Worm (Caenorhabditis elegans) whole organism, L4 larva: ENCODE measurements around the gene ech-3.

Source experiments
- R02D3.7 ChIP-seq: fragments of 150-350 bp; sonication (generic microtip); optimal IDR thresholded peaks from 3 replicates; lab custom pipeline; 2014; ENCODE audit warnings: missing biosample characterization, missing genetic modification characterization
- gei-8 ChIP-seq: fragments of 200-800 bp; sonication (Bioruptor generic); optimal IDR thresholded peaks from 2 replicates; lab custom pipeline; 2018; ENCODE audit warnings: mild to moderate bottlenecking, missing genetic modification characterization, missing compliant biosample characterization
- nhr-76 ChIP-seq: fragments of 150-350 bp; optimal IDR thresholded peaks from 2 replicates; lab custom pipeline; 2014; ENCODE audit warnings: missing biosample characterization, missing genetic modification characterization
- unc-62 ChIP-seq, 3 experiments: fragments of 150-350 bp in 1 of 3; sonication (generic microtip); optimal IDR thresholded peaks in 2 of 3; peaks in 1 of 3; 1 replicate in 1 of 3; 2 replicates in 2 of 3; lab custom pipeline; 2014 to 2017; ENCODE audit warnings: missing biosample characterization in 3 of 3, missing genetic modification characterization in 3 of 3, missing genetic modification reagents in 3 of 3, missing genotype in 1 of 3
- ztf-11 ChIP-seq: fragments of 150-350 bp; optimal IDR thresholded peaks from 2 replicates; lab custom pipeline; 2014; ENCODE audit warnings: missing biosample characterization, missing genetic modification characterization

- TF ChIP-seq ztf-11 (tag; lab: Kevin White, UChicago) (no peak), unc-62 (GFP tag; optimal IDR thresholded peaks at IDR 0.05 in 1 of 2; lab: Kevin White, UChicago) (no peak), unc-62 (tag; optimal IDR thresholded peaks at IDR 0.05; lab: Kevin White, UChicago) (no peak), R02D3.7 (tag; lab: Kevin White, UChicago) (no peak), gei-8 (GFP tag; lab: Kevin White, UChicago) (no peak), nhr-76 (tag; lab: Kevin White, UChicago) (no peak)
These were observed 32.1 kb downstream of the ech-3 start, which contains the start of gene ZC513.2 for ce11 chrV:8054130-8054529.
